Worm (Caenorhabditis elegans) whole organism, L4 larva: ENCODE data around the gene ZK863.1.
A peak's percentile ranks its signal among the peaks of the same experiment; 100 is the strongest.

Experiments used
- D1046.2 ChIP-seq: fragments of 200-800 bp; sonication (Bioruptor generic); IDR thresholded peaks from 2 replicates; pipeline ENCODE4 v1.3.6; 2022; ENCODE audit warnings: missing genetic modification characterization, missing compliant biosample characterization
- F44E2.7 ChIP-seq: fragments of 200-800 bp; sonication (Bioruptor generic); IDR thresholded peaks from 2 replicates; pipeline ENCODE4 v2.1.2; 2022; ENCODE audit warnings: missing genetic modification characterization, missing compliant biosample characterization
- T20F7.1 ChIP-seq: fragments of 200-800 bp; sonication (Bioruptor generic); optimal IDR thresholded peaks from 2 replicates; lab custom pipeline; 2018; ENCODE audit warnings: mild to moderate bottlenecking, missing genetic modification characterization, missing compliant biosample characterization
- Y48G9A.11 ChIP-seq: fragments of 200-800 bp; sonication (Bioruptor generic); IDR thresholded peaks from 2 replicates; pipeline ENCODE4 v1.3.6; 2022; ENCODE audit warnings: missing genetic modification reagents, missing genetic modification characterization, missing compliant biosample characterization
- ZK337.2 ChIP-seq: fragments of 200-800 bp; sonication (Bioruptor generic); IDR thresholded peaks from 2 replicates; pipeline ENCODE4 v1.3.6; 2022; ENCODE audit warnings: missing genetic modification reagents, missing genetic modification characterization, missing compliant biosample characterization
- ZK546.5 ChIP-seq, 2 experiments: sonication (generic microtip); optimal IDR thresholded peaks; 2 replicates each; lab custom pipeline; 2017; ENCODE audit warnings: missing biosample characterization in 2 of 2, missing genetic modification characterization in 2 of 2
- aha-1 ChIP-seq: fragments of 150-350 bp; peaks from one replicate; lab custom pipeline; 2014; ENCODE audit warnings: missing biosample characterization, missing genetic modification characterization
- arid-1 ChIP-seq: fragments of 200-800 bp; sonication (Bioruptor generic); conservative IDR thresholded peaks from 2 replicates; pipeline ENCODE4 v1.3.6; 2022; ENCODE audit warnings: missing genetic modification reagents, missing genetic modification characterization, missing compliant biosample characterization
- attf-4 ChIP-seq: sonication (generic microtip); optimal IDR thresholded peaks from 3 replicates; lab custom pipeline; 2017; ENCODE audit warnings: missing biosample characterization, missing genetic modification characterization
- ceh-28 ChIP-seq: fragments of 150-350 bp; optimal IDR thresholded peaks from 2 replicates; lab custom pipeline; 2014; ENCODE audit warnings: missing biosample characterization, missing genetic modification reagents, missing genetic modification characterization
- ceh-62 ChIP-seq: sonication (generic microtip); optimal IDR thresholded peaks from 2 replicates; lab custom pipeline; 2017; ENCODE audit warnings: missing biosample characterization, missing genetic modification characterization
- ceh-82 ChIP-seq: sonication (generic microtip); optimal IDR thresholded peaks from 2 replicates; lab custom pipeline; 2017; ENCODE audit warnings: missing biosample characterization, missing genetic modification characterization
- ces-1 ChIP-seq: fragments of 150-350 bp; sonication (generic microtip); optimal IDR thresholded peaks from 4 replicates; lab custom pipeline; 2014; ENCODE audit warnings: missing biosample characterization, missing genetic modification reagents, missing genetic modification characterization
- daf-12 ChIP-seq: fragments of 150-350 bp; optimal IDR thresholded peaks from 2 replicates; lab custom pipeline; 2014; ENCODE audit warnings: missing biosample characterization, missing genetic modification reagents, missing genetic modification characterization
- dmd-6 ChIP-seq: fragments of 200-800 bp; sonication (Bioruptor generic); IDR thresholded peaks from 2 replicates; pipeline ENCODE4 v1.3.6; 2022; ENCODE audit warnings: missing genetic modification reagents, missing genetic modification characterization, missing compliant biosample characterization
- dmd-9 ChIP-seq: fragments of 200-800 bp; sonication (Bioruptor generic); IDR thresholded peaks from 2 replicates; pipeline ENCODE4 v1.3.6; 2022; ENCODE audit warnings: missing genetic modification reagents, missing genetic modification characterization, missing compliant biosample characterization
- dpl-1 ChIP-seq: fragments of 150-350 bp; optimal IDR thresholded peaks from 2 replicates; lab custom pipeline; 2014; ENCODE audit warnings: missing biosample characterization, missing genetic modification reagents, missing genetic modification characterization
- duxl-1 ChIP-seq: sonication (generic microtip); optimal IDR thresholded peaks from 2 replicates; lab custom pipeline; 2016; ENCODE audit warnings: mild to moderate bottlenecking, missing genetic modification characterization, moderate library complexity, missing compliant biosample characterization; ENCODE audit not compliant: poor library complexity
- dve-1 ChIP-seq: sonication (generic microtip); optimal IDR thresholded peaks from 2 replicates; lab custom pipeline; 2017; ENCODE audit warnings: antibody characterized with exemption, mild to moderate bottlenecking, missing genetic modification characterization, missing compliant biosample characterization; ENCODE audit not compliant: insufficient read depth
- egl-27 ChIP-seq: sonication (generic microtip); optimal IDR thresholded peaks from 3 replicates; lab custom pipeline; 2017; ENCODE audit warnings: missing biosample characterization, missing genetic modification reagents, missing genetic modification characterization
- egl-43 ChIP-seq: fragments of 200-800 bp; sonication (Bioruptor generic); IDR thresholded peaks from 2 replicates; pipeline ENCODE4 v1.3.6; 2022; ENCODE audit warnings: missing genetic modification reagents, missing genetic modification characterization, missing compliant biosample characterization
- fkh-10 ChIP-seq: fragments of 150-350 bp; optimal IDR thresholded peaks from 2 replicates; lab custom pipeline; 2014; ENCODE audit warnings: missing biosample characterization, missing genetic modification reagents, missing genetic modification characterization
- fos-1 ChIP-seq: fragments of 150-350 bp; optimal IDR thresholded peaks from 2 replicates; lab custom pipeline; 2014; ENCODE audit warnings: missing biosample characterization, missing genetic modification characterization
- hlh-11 ChIP-seq: fragments of 200-800 bp; sonication (Bioruptor generic); optimal IDR thresholded peaks from 2 replicates; lab custom pipeline; 2018; ENCODE audit warnings: mild to moderate bottlenecking, missing genetic modification characterization, missing compliant biosample characterization
- hlh-30 ChIP-seq: sonication (generic microtip); optimal IDR thresholded peaks from 2 replicates; lab custom pipeline; 2017; ENCODE audit warnings: antibody characterized with exemption, mild to moderate bottlenecking, missing genetic modification characterization, missing compliant biosample characterization; ENCODE audit not compliant: insufficient read depth
- lin-13 ChIP-seq: fragments of 150-350 bp; optimal IDR thresholded peaks from 2 replicates; lab custom pipeline; 2014; ENCODE audit warnings: missing biosample characterization, missing genetic modification reagents, missing genetic modification characterization
- lin-15B ChIP-seq: fragments of 150-350 bp; sonication (generic microtip); optimal IDR thresholded peaks from 3 replicates; lab custom pipeline; 2014; ENCODE audit warnings: missing biosample characterization, missing genetic modification characterization
- lin-38 ChIP-seq: fragments of 200-800 bp; sonication (Bioruptor generic); IDR thresholded peaks from 2 replicates; pipeline ENCODE4 v1.3.6; 2022; ENCODE audit warnings: missing genetic modification reagents, missing genetic modification characterization, missing compliant biosample characterization
- lsy-2 ChIP-seq, 2 experiments: fragments of 150-350 bp in 1 of 2; sonication (generic microtip) in 1 of 2; optimal IDR thresholded peaks; 2 replicates each; lab custom pipeline; 2014 to 2017; ENCODE audit warnings: missing biosample characterization in 2 of 2, missing genetic modification characterization in 2 of 2
- madf-5 ChIP-seq, 2 experiments: fragments of 200-800 bp; sonication (Bioruptor generic); IDR thresholded peaks; 2 replicates each; pipeline ENCODE4 v1.3.6; 2022; ENCODE audit warnings: missing compliant biosample characterization in 2 of 2, missing genetic modification characterization in 2 of 2
- mxl-2 ChIP-seq: fragments of 200-800 bp; sonication (Bioruptor generic); conservative IDR thresholded peaks from 2 replicates; pipeline ENCODE4 v1.3.6; 2022; ENCODE audit warnings: missing genetic modification reagents, missing genetic modification characterization, missing compliant biosample characterization
- nhr-10 ChIP-seq: fragments of 150-350 bp; optimal IDR thresholded peaks from 2 replicates; lab custom pipeline; 2014; ENCODE audit warnings: missing biosample characterization, missing genetic modification characterization
- nhr-11 ChIP-seq: fragments of 150-350 bp; optimal IDR thresholded peaks from 2 replicates; lab custom pipeline; 2014; ENCODE audit warnings: missing biosample characterization, missing genetic modification characterization
- nhr-111 ChIP-seq: fragments of 200-800 bp; sonication (Bioruptor generic); optimal IDR thresholded peaks from 2 replicates; lab custom pipeline; 2018; ENCODE audit warnings: mild to moderate bottlenecking, missing genetic modification characterization, missing compliant biosample characterization
- nhr-25 ChIP-seq: sonication (generic microtip); optimal IDR thresholded peaks from 2 replicates; lab custom pipeline; 2017; ENCODE audit warnings: missing genetic modification characterization, mild to moderate bottlenecking, missing compliant biosample characterization, antibody characterized with exemption, moderate library complexity, borderline replicate concordance; ENCODE audit not compliant: insufficient read depth
- nhr-48 ChIP-seq: sonication (generic microtip); optimal IDR thresholded peaks from 2 replicates; lab custom pipeline; 2016; ENCODE audit warnings: mild to moderate bottlenecking, missing genetic modification characterization, missing compliant biosample characterization
- rbr-2 ChIP-seq: sonication (generic microtip); optimal IDR thresholded peaks from 2 replicates; lab custom pipeline; 2016; ENCODE audit warnings: missing genotype, missing genetic modification characterization, missing compliant biosample characterization
- saeg-2 ChIP-seq: fragments of 200-800 bp; sonication (Bioruptor generic); IDR thresholded peaks from 2 replicates; pipeline ENCODE4 v1.3.6; 2022; ENCODE audit warnings: missing genetic modification reagents, missing genetic modification characterization, missing compliant biosample characterization
- set-16 ChIP-seq: fragments of 200-800 bp; sonication (Bioruptor generic); IDR thresholded peaks from 2 replicates; pipeline ENCODE4 v1.3.6; 2022; ENCODE audit warnings: missing genetic modification reagents, missing genetic modification characterization, missing compliant biosample characterization
- spr-3 ChIP-seq: fragments of 200-800 bp; sonication (Bioruptor generic); optimal IDR thresholded peaks from 2 replicates; lab custom pipeline; 2018; ENCODE audit warnings: mild to moderate bottlenecking, missing genetic modification characterization, missing compliant biosample characterization
- tag-97 ChIP-seq: fragments of 200-800 bp; sonication (Bioruptor generic); IDR thresholded peaks from 2 replicates; pipeline ENCODE4 v1.3.6; 2022; ENCODE audit warnings: missing genetic modification characterization, missing compliant biosample characterization
- tra-1 ChIP-seq: fragments of 200-800 bp; sonication (Bioruptor generic); IDR thresholded peaks from 2 replicates; pipeline ENCODE4 v1.3.6; 2022; ENCODE audit warnings: missing genetic modification reagents, missing genetic modification characterization, missing compliant biosample characterization
- unc-130 ChIP-seq: sonication (generic microtip); optimal IDR thresholded peaks from 2 replicates; lab custom pipeline; 2016; ENCODE audit warnings: missing genetic modification reagents, missing genetic modification characterization, missing compliant biosample characterization
- zip-11 ChIP-seq: fragments of 200-800 bp; sonication (Bioruptor generic); IDR thresholded peaks from 2 replicates; pipeline ENCODE4 v1.3.6; 2022; ENCODE audit warnings: missing genetic modification characterization, missing compliant biosample characterization

ZK863.1 gene

ce11 chrV:12190943-12191569 lies 21.0 kb upstream of the ZK863.1 start, which contains the start of gene dpy-30 (continued):
- TF ChIP-seq lin-15B (no peak), daf-12 (no peak), fkh-10 (no peak), attf-4 (no peak), egl-43 (GFP tag; lab: Robert Waterston, UW) (no peak), arid-1 (GFP tag; lab: Robert Waterston, UW) (peak; percentile 48; the same call in 1 of the 2 replicates), duxl-1 (no peak), zip-11 (no peak), ceh-62 (tag; lab: Kevin White, UChicago) (no peak), tra-1 (GFP tag; lab: Robert Waterston, UW) (no peak), nhr-111 (GFP tag; lab: Kevin White, UChicago) (no peak), D1046.2 (GFP tag; lab: Robert Waterston, UW) (no peak)
- TF ChIP-seq, all 104 proteins: peak for 16

DNA sequence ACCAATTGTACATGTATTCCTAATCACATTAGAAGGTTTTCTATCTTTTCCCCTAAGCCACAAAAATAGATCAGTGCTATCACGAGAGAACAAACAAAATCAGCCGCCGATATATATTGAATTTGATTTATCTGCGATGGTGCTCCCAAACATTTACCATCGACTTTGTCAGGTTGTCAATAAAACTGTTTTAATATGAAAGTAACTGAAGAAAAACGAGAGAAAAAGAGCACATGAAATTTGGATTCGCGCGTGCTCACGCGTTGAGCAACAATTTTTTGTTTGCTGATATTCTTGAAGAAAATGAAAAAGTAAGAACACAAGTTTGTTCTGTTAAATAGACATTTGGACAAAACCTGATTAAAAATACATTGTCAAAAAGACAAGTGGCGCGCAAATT lies 18.8 kb upstream of the ZK863.1 start:
- TF ChIP-seq lsy-2 (tag; optimal IDR thresholded peaks at IDR 0.05; lab: Kevin White, UChicago) (no peak), set-16 (no peak), mxl-2 (GFP tag; lab: Robert Waterston, UW) (no peak), tag-97 (GFP tag; lab: Robert Waterston, UW) (no peak), hlh-11 (tag; lab: Kevin White, UChicago) (no peak), nhr-10 (tag; lab: Kevin White, UChicago) (no peak), dpl-1 (GFP tag; lab: Kevin White, UChicago) (no peak)

DNA sequence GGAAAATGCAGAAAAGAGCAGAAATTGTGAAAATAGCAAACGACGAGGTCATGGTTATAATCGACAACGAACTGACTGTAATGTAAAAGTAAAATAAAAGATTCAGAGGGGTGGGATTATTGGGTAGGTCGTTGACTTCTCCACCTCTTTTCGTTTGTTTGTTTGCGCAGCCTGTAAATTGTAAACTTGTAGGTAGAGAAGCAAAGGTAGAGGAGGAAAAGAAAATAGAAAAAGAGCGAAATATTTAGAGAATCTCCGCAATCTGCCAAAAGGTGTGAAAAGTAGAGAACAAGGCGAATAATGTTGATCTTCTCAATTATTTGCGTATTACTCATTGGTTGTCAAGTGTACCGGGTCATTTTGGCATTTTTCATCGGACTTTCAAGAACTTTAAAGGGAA lies 17.3 kb upstream of the ZK863.1 start, which contains the start of gene ZK863.8:
Gene ZK863.8 (minus strand): TSS at position 173 of the 400 bp plus-strand sequence.
- TF ChIP-seq tra-1 (GFP tag; lab: Robert Waterston, UW) (no peak), egl-27 (tag; lab: Kevin White, UChicago) (no peak), rbr-2 (tag; lab: Kevin White, UChicago) (no peak), ces-1 (GFP tag; lab: Kevin White, UChicago) (no peak), fkh-10 (no peak), fos-1 (tag; lab: Kevin White, UChicago) (no peak), lin-38 (GFP tag; lab: Robert Waterston, UW) (no peak), ZK546.5 (tag; optimal IDR thresholded peaks at IDR 0.05; lab: Kevin White, UChicago) (no peak), aha-1 (no peak), nhr-11 (tag; lab: Kevin White, UChicago) (no peak), madf-5 (GFP tag; IDR thresholded peaks at IDR 0.05; lab: Robert Waterston, UW) (no peak), ZK337.2 (GFP tag; lab: Robert Waterston, UW) (no peak)

DNA sequence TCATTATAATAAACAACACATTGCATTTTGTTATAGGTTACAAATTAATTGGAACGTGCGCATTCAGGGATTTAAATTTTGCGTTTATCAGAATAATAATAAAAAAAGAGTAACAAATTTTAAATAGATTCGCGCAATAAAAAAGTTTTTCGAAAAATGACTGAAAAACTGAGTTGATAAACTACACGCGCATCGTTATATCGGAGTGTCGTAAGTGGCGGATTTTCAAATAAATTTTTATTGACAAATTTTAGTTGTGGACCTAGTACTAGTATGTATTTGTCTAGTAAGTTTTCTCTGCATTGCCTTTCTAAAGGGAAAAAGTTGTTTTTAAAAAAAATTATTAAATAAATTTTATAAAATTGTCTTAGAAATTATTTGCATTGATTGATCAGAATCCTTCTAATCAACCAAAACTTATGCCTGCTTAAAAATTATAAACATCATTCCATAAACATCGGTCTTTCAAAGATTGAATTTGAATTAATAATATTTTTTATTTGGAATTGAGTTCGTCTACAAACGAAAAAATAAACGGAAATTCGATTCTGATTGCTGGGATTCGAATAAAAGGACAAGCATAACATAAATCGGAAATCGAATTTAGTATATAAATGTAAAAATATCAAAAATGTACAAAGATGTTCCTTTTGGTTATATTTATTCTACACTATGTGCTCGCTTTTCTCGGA lies 14.4 kb upstream of the ZK863.1 start, which contains the start of gene srd-4:
Gene srd-4 (plus strand): TSS at position 642 of the 692 bp plus-strand sequence.
- TF ChIP-seq nhr-48 (tag; lab: Kevin White, UChicago) (no peak), T20F7.1 (peak; percentile 92), daf-12 (no peak), dmd-9 (GFP tag; lab: Robert Waterston, UW) (no peak), mxl-2 (GFP tag; lab: Robert Waterston, UW) (no peak), hlh-30 (no peak), dmd-6 (no peak), ces-1 (GFP tag; lab: Kevin White, UChicago) (no peak), saeg-2 (GFP tag; lab: Robert Waterston, UW) (no peak), dve-1 (no peak), ceh-28 (tag; lab: Kevin White, UChicago) (no peak), spr-3 (no peak), F44E2.7 (GFP tag; lab: Robert Waterston, UW) (no peak), nhr-25 (tag; lab: Kevin White, UChicago) (no peak), lin-15B (no peak), fkh-10 (no peak), ceh-82 (tag; lab: Kevin White, UChicago) (no peak), lin-13 (GFP tag; lab: Kevin White, UChicago) (no peak), Y48G9A.11 (GFP tag; lab: Robert Waterston, UW) (peak; percentile 94), unc-130 (no peak), dpl-1 (GFP tag; lab: Kevin White, UChicago) (peak; percentile 91)
